Fruit fly (Drosophila melanogaster) whole organism, embryonic: ENCODE results near the gene Ifrd1.

Experiments used
- Bdp1 ChIP-seq: fragments of 200-800 bp; sonication (Bioruptor generic); optimal IDR thresholded peaks from 3 replicates; lab custom pipeline; 2016; ENCODE audit warnings: missing biosample characterization, missing genetic modification characterization
- CG13123 ChIP-seq: fragments of 200-800 bp; sonication (Bioruptor generic); optimal IDR thresholded peaks from 2 replicates; lab custom pipeline; 2016; ENCODE audit warnings: missing biosample characterization, missing genetic modification characterization
- CG14050 ChIP-seq: fragments of 200-800 bp; sonication (Bioruptor generic); IDR thresholded peaks from 3 replicates; pipeline ENCODE4 v1.3.6; 2022; ENCODE audit warnings: missing biosample characterization, missing genetic modification characterization
- CG14667 ChIP-seq: fragments of 200-800 bp; sonication (Bioruptor generic); IDR thresholded peaks from 2 replicates; pipeline ENCODE4 v1.3.6; 2022; ENCODE audit warnings: missing biosample characterization, missing genetic modification characterization
- CG14710 ChIP-seq: fragments of 200-800 bp; sonication (Bioruptor generic); optimal IDR thresholded peaks from 3 replicates; lab custom pipeline; 2019; ENCODE audit warnings: missing biosample characterization, mild to moderate bottlenecking, missing genetic modification characterization, moderate library complexity
- CG14965 ChIP-seq: fragments of 200-800 bp; sonication (Bioruptor generic); optimal IDR thresholded peaks from 2 replicates; lab custom pipeline; 2016; ENCODE audit warnings: missing biosample characterization, missing genetic modification characterization, borderline replicate concordance
- CG16815 ChIP-seq: fragments of 200-800 bp; sonication (Bioruptor generic); optimal IDR thresholded peaks from 3 replicates; lab custom pipeline; 2017; ENCODE audit warnings: missing biosample characterization, mild to moderate bottlenecking, missing genetic modification characterization
- CG2116 ChIP-seq: fragments of 200-800 bp; sonication (Bioruptor generic); optimal IDR thresholded peaks from 3 replicates; lab custom pipeline; 2018; ENCODE audit warnings: missing biosample characterization, mild to moderate bottlenecking, missing genetic modification characterization
- CG2678 ChIP-seq: fragments of 200-800 bp; sonication (Bioruptor generic); optimal IDR thresholded peaks from 3 replicates; lab custom pipeline; 2019; ENCODE audit warnings: missing biosample characterization, mild to moderate bottlenecking, missing genetic modification characterization, moderate library complexity
- CG2889 ChIP-seq: fragments of 200-800 bp; sonication (Bioruptor generic); IDR thresholded peaks from 3 replicates; pipeline ENCODE4 v1.3.6; 2022; ENCODE audit warnings: missing biosample characterization, missing genetic modification characterization
- CG30020 ChIP-seq: fragments of 200-800 bp; optimal IDR thresholded peaks from 2 replicates; lab custom pipeline; 2019; ENCODE audit warnings: missing biosample characterization, mild to moderate bottlenecking, missing genetic modification characterization, moderate library complexity
- CG32767 ChIP-seq: fragments of 200-800 bp; sonication (Bioruptor generic); IDR thresholded peaks from 2 replicates; pipeline ENCODE4 v1.3.6; 2022; ENCODE audit warnings: missing biosample characterization, missing genetic modification characterization
- CG3847 ChIP-seq: fragments of 200-800 bp; sonication (Bioruptor generic); IDR thresholded peaks from 2 replicates; pipeline ENCODE4 v1.3.6; 2022; ENCODE audit warnings: missing biosample characterization, missing genetic modification characterization
- CG42726 ChIP-seq: fragments of 200-800 bp; sonication (Bioruptor generic); IDR thresholded peaks from 2 replicates; pipeline ENCODE4 v1.3.6; 2022; ENCODE audit warnings: missing biosample characterization, missing genetic modification characterization; ENCODE audit not compliant: partially characterized antibody
- CG4404 ChIP-seq: fragments of 200-800 bp; sonication (Bioruptor generic); IDR thresholded peaks from 2 replicates; pipeline ENCODE4 v1.3.6; 2022; ENCODE audit warnings: missing biosample characterization, missing genetic modification characterization
- CG6272 ChIP-seq: fragments of 200-800 bp; sonication (Bioruptor generic); IDR thresholded peaks from 2 replicates; pipeline ENCODE4 v1.3.6; 2022; ENCODE audit warnings: missing biosample characterization, missing genetic modification characterization
- CG7556 ChIP-seq: fragments of 200-800 bp; sonication (Bioruptor generic); optimal IDR thresholded peaks from 2 replicates; lab custom pipeline; 2017; ENCODE audit warnings: missing biosample characterization, mild to moderate bottlenecking, missing genetic modification characterization
- CG8924 ChIP-seq: fragments of 200-800 bp; optimal IDR thresholded peaks from 3 replicates; lab custom pipeline; 2019; ENCODE audit warnings: missing biosample characterization, mild to moderate bottlenecking, missing genetic modification characterization, moderate library complexity
- CG9932 ChIP-seq: fragments of 200-800 bp; sonication (Bioruptor generic); IDR thresholded peaks from 2 replicates; pipeline ENCODE4 v1.3.6; 2022; ENCODE audit warnings: missing biosample characterization, missing genetic modification characterization
- CTCF ChIP-seq: fragments of 200-800 bp; sonication (Bioruptor generic); optimal IDR thresholded peaks from 2 replicates; lab custom pipeline; 2017; ENCODE audit warnings: missing biosample characterization, mild to moderate bottlenecking, missing genetic modification characterization, moderate library complexity
- Deaf1 ChIP-seq: fragments of 200-800 bp; optimal IDR thresholded peaks from 3 replicates; lab custom pipeline; 2019; ENCODE audit warnings: missing biosample characterization, mild to moderate bottlenecking, missing genetic modification characterization, moderate library complexity
- Dfd ChIP-seq, 2 experiments: fragments of >200 bp; optimal IDR thresholded peaks; 2 replicates each; lab custom pipeline; 2017; ENCODE audit warnings: missing biosample characterization in 2 of 2, missing genetic modification characterization in 2 of 2
- Dip2 ChIP-seq: fragments of 200-800 bp; sonication (Bioruptor generic); IDR thresholded peaks from 2 replicates; pipeline ENCODE4 v1.3.6; 2022; ENCODE audit warnings: missing biosample characterization, missing genetic modification characterization
- Ets97D ChIP-seq: fragments of 200-800 bp; sonication (Bioruptor generic); optimal IDR thresholded peaks from 3 replicates; lab custom pipeline; 2016; ENCODE audit warnings: missing biosample characterization, missing genetic modification characterization
- Gsc ChIP-seq: fragments of 200-800 bp; sonication (Bioruptor generic); IDR thresholded peaks from 2 replicates; pipeline ENCODE4 v1.3.6; 2022; ENCODE audit warnings: missing biosample characterization, missing genetic modification characterization
- H15 ChIP-seq: fragments of 200-800 bp; sonication (Bioruptor generic); IDR thresholded peaks from 3 replicates; pipeline ENCODE4 v1.3.6; 2022; ENCODE audit warnings: missing biosample characterization, missing genetic modification characterization
- H2.0 ChIP-seq: fragments of 200-800 bp; sonication (Bioruptor generic); IDR thresholded peaks from 2 replicates; pipeline ENCODE4 v1.3.6; 2022; ENCODE audit warnings: missing biosample characterization, missing genetic modification characterization
- Hr3 ChIP-seq: fragments of 200-800 bp; sonication (Bioruptor generic); optimal IDR thresholded peaks from 3 replicates; lab custom pipeline; 2016; ENCODE audit warnings: missing biosample characterization, missing genetic modification characterization
- Jarid2 ChIP-seq: fragments of 200-800 bp; sonication (Bioruptor generic); optimal IDR thresholded peaks from 3 replicates; lab custom pipeline; 2017; ENCODE audit warnings: mild to moderate bottlenecking, missing biosample characterization, missing genetic modification reagents, missing genetic modification characterization
- NC2α ChIP-seq: fragments of 200-800 bp; sonication (Bioruptor generic); optimal IDR thresholded peaks from 2 replicates; lab custom pipeline; 2016; ENCODE audit warnings: missing biosample characterization, missing genetic modification characterization
- Oli ChIP-seq: fragments of 200-800 bp; sonication (Bioruptor generic); optimal IDR thresholded peaks from 2 replicates; lab custom pipeline; 2018; ENCODE audit warnings: missing biosample characterization, mild to moderate bottlenecking, missing genetic modification characterization, moderate library complexity
- Spps ChIP-seq: fragments of 200-800 bp; sonication (Bioruptor generic); optimal IDR thresholded peaks from 2 replicates; lab custom pipeline; 2018; ENCODE audit warnings: missing biosample characterization, mild to moderate bottlenecking, missing genetic modification characterization
- Sry-β ChIP-seq: fragments of 200-800 bp; sonication (Bioruptor generic); optimal IDR thresholded peaks from 2 replicates; lab custom pipeline; 2018; ENCODE audit warnings: missing biosample characterization, mild to moderate bottlenecking, missing genetic modification characterization, moderate library complexity
- Taf1 ChIP-seq: fragments of 200-800 bp; sonication (Bioruptor generic); IDR thresholded peaks from 2 replicates; pipeline ENCODE4 v1.3.6; 2022; ENCODE audit warnings: missing biosample characterization, missing genetic modification characterization
- Usf ChIP-seq: fragments of 200-800 bp; sonication (Bioruptor generic); optimal IDR thresholded peaks from 2 replicates; lab custom pipeline; 2017; ENCODE audit warnings: missing genotype, missing biosample characterization, missing genetic modification characterization
- abd-A ChIP-seq: fragments of 200-800 bp; sonication (Bioruptor generic); optimal IDR thresholded peaks from 3 replicates; lab custom pipeline; 2019; ENCODE audit warnings: missing biosample characterization, mild to moderate bottlenecking, missing genetic modification characterization, moderate library complexity
- crol ChIP-seq: fragments of 200-800 bp; sonication (Bioruptor generic); IDR thresholded peaks from 2 replicates; pipeline ENCODE4 v1.3.6; 2022; ENCODE audit warnings: missing biosample characterization, missing genetic modification characterization
- dan ChIP-seq: fragments of 200-800 bp; sonication (Bioruptor generic); IDR thresholded peaks from 2 replicates; pipeline ENCODE4 v1.3.6; 2022; ENCODE audit warnings: missing biosample characterization, missing genetic modification characterization
- esg ChIP-seq: fragments of 200-800 bp; sonication (Bioruptor generic); conservative IDR thresholded peaks from 2 replicates; pipeline ENCODE4 v1.3.6; 2022; ENCODE audit warnings: missing biosample characterization, missing genetic modification characterization
- hb ChIP-seq: fragments of 200-800 bp; sonication (Bioruptor generic); IDR thresholded peaks from 3 replicates; pipeline ENCODE4 v1.3.6; 2022; ENCODE audit warnings: missing biosample characterization, missing genetic modification characterization; ENCODE audit not compliant: partially characterized antibody
- ind ChIP-seq: fragments of 200-800 bp; sonication (Bioruptor generic); optimal IDR thresholded peaks from 3 replicates; lab custom pipeline; 2016; ENCODE audit warnings: missing biosample characterization, missing genetic modification characterization
- insv ChIP-seq, 2 experiments: fragments of 200-800 bp; sonication (Bioruptor generic); optimal IDR thresholded peaks; 3 replicates each; lab custom pipeline; 2016 to 2018; ENCODE audit warnings: missing biosample characterization in 2 of 2, missing genetic modification characterization in 2 of 2
- klu ChIP-seq: fragments of 200-800 bp; sonication (Bioruptor generic); IDR thresholded peaks from 2 replicates; pipeline ENCODE4 v1.3.6; 2022; ENCODE audit warnings: missing biosample characterization, missing genetic modification characterization
- pros ChIP-seq: fragments of 200-800 bp; sonication (Bioruptor generic); optimal IDR thresholded peaks from 3 replicates; lab custom pipeline; 2019; ENCODE audit warnings: missing biosample characterization, mild to moderate bottlenecking, missing genetic modification characterization, moderate library complexity
- pzg ChIP-seq: fragments of 200-800 bp; sonication (Bioruptor generic); optimal IDR thresholded peaks from 3 replicates; lab custom pipeline; 2018; ENCODE audit warnings: missing biosample characterization, mild to moderate bottlenecking, missing genetic modification characterization, moderate library complexity
- rib ChIP-seq: fragments of 200-800 bp; sonication (Bioruptor generic); IDR thresholded peaks from 2 replicates; pipeline ENCODE4 v1.3.6; 2022; ENCODE audit warnings: missing biosample characterization, missing genetic modification characterization
- run ChIP-seq: fragments of 200-800 bp; sonication (Bioruptor generic); optimal IDR thresholded peaks from 3 replicates; lab custom pipeline; 2018; ENCODE audit warnings: missing biosample characterization, mild to moderate bottlenecking, missing genetic modification characterization
- seq ChIP-seq: fragments of 200-800 bp; sonication (Bioruptor generic); IDR thresholded peaks from 2 replicates; pipeline ENCODE4 v1.3.6; 2022; ENCODE audit warnings: missing biosample characterization, missing genetic modification characterization
- ssp ChIP-seq: fragments of 200-800 bp; sonication (Bioruptor generic); IDR thresholded peaks from 2 replicates; pipeline ENCODE4 v1.3.6; 2022; ENCODE audit warnings: missing biosample characterization, missing genetic modification characterization
- tll ChIP-seq, 2 experiments: fragments of 200-800 bp in 1 of 2; fragments of >200 bp in 1 of 2; sonication (Bioruptor generic) in 1 of 2; optimal IDR thresholded peaks; 2 replicates each; lab custom pipeline; 2017 to 2019; ENCODE audit warnings: missing biosample characterization in 2 of 2, missing genetic modification characterization in 2 of 2, mild to moderate bottlenecking in 1 of 2, moderate library complexity in 1 of 2
- twi ChIP-seq: fragments of 200-800 bp; optimal IDR thresholded peaks from 2 replicates; lab custom pipeline; 2019; ENCODE audit warnings: missing biosample characterization, mild to moderate bottlenecking, missing genetic modification characterization, moderate library complexity
- zfh2 ChIP-seq: fragments of 200-800 bp; sonication (Bioruptor generic); optimal IDR thresholded peaks from 2 replicates; lab custom pipeline; 2016; ENCODE audit warnings: missing biosample characterization, missing genetic modification characterization

Ifrd1 gene

dm6 chr2L:2888859-2889443 lies 14.7 kb upstream of the Ifrd1 start (continued):
- TF ChIP-seq CG42726 (GFP tag; lab: Robert Waterston, UW), result no peak
- TF ChIP-seq CG14965 (GFP tag; lab: Kevin White, UChicago), result no peak
- TF ChIP-seq rib (GFP tag; lab: Robert Waterston, UW), result peak; percentile 42; the same call in 1 of the 2 replicates
- TF ChIP-seq Dip2 (GFP tag; lab: Robert Waterston, UW), result no peak
- no peak for TF ChIP-seq CG16815
- TF ChIP-seq CG8924 (tag; lab: Kevin White, UChicago), result peak; percentile 45
- no peak for TF ChIP-seq hb (GFP tag; lab: Robert Waterston, UW)
- TF ChIP-seq Deaf1 (tag; lab: Kevin White, UChicago), result no peak
- TF ChIP-seq Taf1 (GFP tag; lab: Robert Waterston, UW), result no peak
- TF ChIP-seq tll (GFP tag; optimal IDR thresholded peaks at IDR 0.05; lab: Kevin White, UChicago), result peak in 1 of 2 experiments; percentile 86
- no peak for TF ChIP-seq Gsc (GFP tag; lab: Robert Waterston, UW)
- TF ChIP-seq Bdp1, result no peak
- no peak for TF ChIP-seq Ets97D
- no peak for TF ChIP-seq CG4404 (GFP tag; lab: Robert Waterston, UW)
- TF ChIP-seq CG2116 (GFP tag; lab: Kevin White, UChicago), result no peak
- no peak for TF ChIP-seq dan (GFP tag; lab: Robert Waterston, UW)
- no peak for TF ChIP-seq ssp
- TF ChIP-seq esg, result no peak
- no peak for TF ChIP-seq Spps
- TF ChIP-seq CG2678 (tag; lab: Kevin White, UChicago), result no peak
- TF ChIP-seq insv (GFP tag; optimal IDR thresholded peaks at IDR 0.05; lab: Kevin White, UChicago), result peak in 1 of 2 experiments; percentile 8
- no peak for TF ChIP-seq H2.0 (GFP tag; lab: Robert Waterston, UW)
- TF ChIP-seq CG14667 (GFP tag; lab: Robert Waterston, UW), result no peak
- no peak for TF ChIP-seq run (tag; lab: Kevin White, UChicago)
- no peak for TF ChIP-seq CG14050 (GFP tag; lab: Robert Waterston, UW)
- TF ChIP-seq ind, result no peak
- no peak for TF ChIP-seq pzg (GFP tag; lab: Kevin White, UChicago)
- TF ChIP-seq CG9932 (GFP tag; lab: Robert Waterston, UW), result no peak
- no peak for TF ChIP-seq CG7556 (GFP tag; lab: Kevin White, UChicago)
- no peak for TF ChIP-seq CG6272 (GFP tag; lab: Robert Waterston, UW)
- no peak for TF ChIP-seq CG32767 (GFP tag; lab: Robert Waterston, UW)
- peak; percentile 75 for TF ChIP-seq twi (tag; lab: Kevin White, UChicago)
- TF ChIP-seq seq, result no peak
- no peak for TF ChIP-seq CTCF (GFP tag; lab: Kevin White, UChicago)
- TF ChIP-seq zfh2, result no peak
- TF ChIP-seq CG30020 (tag; lab: Kevin White, UChicago), result no peak
- no peak for TF ChIP-seq crol (GFP tag; lab: Robert Waterston, UW)
- no peak for TF ChIP-seq CG2889 (GFP tag; lab: Robert Waterston, UW)
- no peak for TF ChIP-seq Hr3 (GFP tag; lab: Kevin White, UChicago)
- TF ChIP-seq CG13123 (GFP tag; lab: Kevin White, UChicago), result no peak
- TF ChIP-seq Dfd (GFP tag; optimal IDR thresholded peaks at IDR 0.05; lab: Kevin White, UChicago), result no peak
- TF ChIP-seq Oli (tag; lab: Kevin White, UChicago), result no peak
- no peak for TF ChIP-seq klu
- TF ChIP-seq H15, result no peak
- TF ChIP-seq abd-A (tag; lab: Kevin White, UChicago), result no peak
- no peak for TF ChIP-seq Usf (GFP tag; lab: Kevin White, UChicago)
- TF ChIP-seq Jarid2, result no peak
- peak; percentile 88 for TF ChIP-seq pros
- TF ChIP-seq Sry-β, result no peak
- TF ChIP-seq CG14710 (tag; lab: Kevin White, UChicago), result no peak
- no peak for TF ChIP-seq NC2α
- TF ChIP-seq CG3847, result no peak
